Comparison of ENCODE assay signal across 1 fruit fly cellular context in genomic region chr2L:21221114-21221578, dm6.
TF ChIP-seq lines count a peak whose summit lies in the region.

TSS of gene CG8677 (plus strand) at chr2L:21221312.

TF ChIP-seq in whole organism, embryonic, 481 proteins besides CTCF, POLR2A, EP300 and RAD21 (continued from another document and continues in another):
- TF ChIP-seq CG43689 (GFP tag; IDR thresholded peaks at IDR 0.05; lab: Robert Waterston, UW) (no peak), Sry-δ (GFP tag; optimal IDR thresholded peaks at IDR 0.05; lab: Kevin White, UChicago) (peak; percentile 14), br (optimal IDR thresholded peaks at IDR 0.05; lab: Kevin White, UChicago) (no peak), CG32532 (GFP tag; IDR thresholded peaks at IDR 0.05; lab: Robert Waterston, UW) (peak; percentile 44; the same call in 1 of the 2 replicates), CG1832 (GFP tag; optimal IDR thresholded peaks at IDR 0.05; lab: Kevin White, UChicago) (no peak), Lhr (GFP tag; optimal IDR thresholded peaks at IDR 0.05; lab: Kevin White, UChicago) (peak; percentile 84), CG7357 (GFP tag; IDR thresholded peaks at IDR 0.05; lab: Robert Waterston, UW) (no peak), zen2 (GFP tag; IDR thresholded peaks at IDR 0.05; lab: Robert Waterston, UW; ENCODE audit: partially characterized antibody) (no peak), Dref (GFP tag; IDR thresholded peaks at IDR 0.05; lab: Robert Waterston, UW) (peak; percentile 32; the same call in 1 of the 2 replicates), croc (GFP tag; conservative IDR thresholded peaks at IDR 0.05; lab: Robert Waterston, UW) (no peak), CG2199 (GFP tag; IDR thresholded peaks at IDR 0.05; lab: Robert Waterston, UW) (peak; percentile 67; the same call in 1 of the 3 replicates), Dip2 (GFP tag; IDR thresholded peaks at IDR 0.05; lab: Robert Waterston, UW) (no peak), unpg (GFP tag; optimal IDR thresholded peaks at IDR 0.05; lab: Kevin White, UChicago) (no peak), Dfd (GFP tag; optimal IDR thresholded peaks at IDR 0.05; lab: Kevin White, UChicago) (no peak), CG7271 (tag; optimal IDR thresholded peaks at IDR 0.05; lab: Kevin White, UChicago) (no peak), otp (GFP tag; IDR thresholded peaks at IDR 0.05; lab: Robert Waterston, UW) (no peak), CG9932 (GFP tag; IDR thresholded peaks at IDR 0.05; lab: Robert Waterston, UW) (peak; percentile 49), HLH4C (GFP tag; IDR thresholded peaks at IDR 0.05; lab: Robert Waterston, UW; ENCODE audit: partially characterized antibody) (peak; percentile 42; the same call in 1 of the 3 replicates), Chrac-16 (GFP tag; optimal IDR thresholded peaks at IDR 0.05; lab: Kevin White, UChicago) (no peak), row (GFP tag; IDR thresholded peaks at IDR 0.05; lab: Robert Waterston, UW) (peak; percentile 75), Dek (tag; optimal IDR thresholded peaks at IDR 0.05; lab: Kevin White, UChicago) (no peak), h (optimal IDR thresholded peaks at IDR 0.05; lab: Kevin White, UChicago) (no peak), CG3838 (GFP tag; optimal IDR thresholded peaks at IDR 0.05; lab: Kevin White, UChicago) (no peak), CG6791 (GFP tag; IDR thresholded peaks at IDR 0.05; lab: Robert Waterston, UW; ENCODE audit: partially characterized antibody) (peak; percentile 51; the same call in 2 of the 3 replicates), CG31224 (GFP tag; IDR thresholded peaks at IDR 0.05; lab: Robert Waterston, UW) (no peak), Ets97D (GFP tag; optimal IDR thresholded peaks at IDR 0.05; lab: Kevin White, UChicago) (peak; percentile 44), Hmx (GFP tag; optimal IDR thresholded peaks at IDR 0.05; lab: Kevin White, UChicago) (no peak), CG13624 (GFP tag; optimal IDR thresholded peaks at IDR 0.05; lab: Kevin White, UChicago) (no peak), yki (optimal IDR thresholded peaks at IDR 0.05; lab: Kevin White, UChicago) (no peak), CG7786 (GFP tag; optimal IDR thresholded peaks at IDR 0.05; lab: Kevin White, UChicago) (no peak), hth (optimal IDR thresholded peaks at IDR 0.05; lab: Kevin White, UChicago) (no peak), jigr1 (GFP tag; IDR thresholded peaks at IDR 0.05; lab: Robert Waterston, UW) (no peak; the same call in 2 of the 3 replicates), CG13287 (GFP tag; IDR thresholded peaks at IDR 0.05; lab: Robert Waterston, UW; ENCODE audit: partially characterized antibody) (peak; percentile 30; the same call in 1 of the 2 replicates), CG12299 (tag; optimal IDR thresholded peaks at IDR 0.05; lab: Kevin White, UChicago) (peak; percentile 13), crp (GFP tag; optimal IDR thresholded peaks at IDR 0.05; lab: Kevin White, UChicago) (peak in 1 of 2 experiments; percentile 5), da (GFP tag; optimal IDR thresholded peaks at IDR 0.05; lab: Kevin White, UChicago) (no peak), slbo (GFP tag; IDR thresholded peaks at IDR 0.05; lab: Robert Waterston, UW) (peak; percentile 16; the same call in 1 of the 2 replicates), Ptx1 (GFP tag; IDR thresholded peaks at IDR 0.05; lab: Robert Waterston, UW) (0 out of 2 replicates have a peak, but pooled peaks have one; percentile 22), toy (GFP tag; IDR thresholded peaks at IDR 0.05; lab: Robert Waterston, UW) (no peak), hkb (optimal IDR thresholded peaks at IDR 0.05; lab: Kevin White, UChicago) (no peak), hkb (GFP tag; IDR thresholded peaks at IDR 0.05; lab: Robert Waterston, UW) (no peak), CG12942 (GFP tag; optimal IDR thresholded peaks at IDR 0.05; lab: Kevin White, UChicago) (no peak), Blimp-1 (GFP tag; optimal IDR thresholded peaks at IDR 0.05; lab: Kevin White, UChicago) (no peak), CG11247 (GFP tag; IDR thresholded peaks at IDR 0.05; lab: Robert Waterston, UW) (no peak), CG1602 (GFP tag; optimal IDR thresholded peaks at IDR 0.05; lab: Kevin White, UChicago) (no peak), repo (GFP tag; optimal IDR thresholded peaks at IDR 0.05; lab: Kevin White, UChicago) (no peak), Oli (tag; optimal IDR thresholded peaks at IDR 0.05; lab: Kevin White, UChicago) (no peak), pnt (GFP tag; optimal IDR thresholded peaks at IDR 0.05; lab: Kevin White, UChicago) (no peak), mld (GFP tag; IDR thresholded peaks at IDR 0.05; lab: Robert Waterston, UW; ENCODE audit: partially characterized antibody) (no peak), abd-A (tag; optimal IDR thresholded peaks at IDR 0.05; lab: Kevin White, UChicago) (no peak), CG12155 (GFP tag; optimal IDR thresholded peaks at IDR 0.05; lab: Kevin White, UChicago) (no peak), Stat92E (GFP tag; optimal IDR thresholded peaks at IDR 0.05; lab: Kevin White, UChicago) (peak in 1 of 3 experiments; percentile 34), CG34224 (GFP tag; IDR thresholded peaks at IDR 0.05; lab: Robert Waterston, UW; ENCODE audit: partially characterized antibody) (no peak), BEAF-32 (GFP tag; optimal IDR thresholded peaks at IDR 0.05; lab: Kevin White, UChicago) (peak; percentile 48), jumu (GFP tag; optimal IDR thresholded peaks at IDR 0.05; lab: Kevin White, UChicago) (no peak), slp2 (GFP tag; optimal IDR thresholded peaks at IDR 0.05; lab: Kevin White, UChicago) (no peak), sr (GFP tag; IDR thresholded peaks at IDR 0.05; lab: Robert Waterston, UW) (no peak), CG16813 (GFP tag; IDR thresholded peaks at IDR 0.05; lab: Robert Waterston, UW; ENCODE audit: partially characterized antibody) (0 out of 3 replicates have a peak, but pooled peaks have one; percentile 36), Dp (GFP tag; optimal IDR thresholded peaks at IDR 0.05; lab: Kevin White, UChicago) (peak; percentile 24), CG2120 (GFP tag; optimal IDR thresholded peaks at IDR 0.05; lab: Kevin White, UChicago) (no peak), sug (tag; optimal IDR thresholded peaks at IDR 0.05; lab: Kevin White, UChicago) (no peak), lola (GFP tag; optimal IDR thresholded peaks at IDR 0.05; lab: Kevin White, UChicago) (no peak), lmd (GFP tag; IDR thresholded peaks at IDR 0.05; lab: Robert Waterston, UW) (no peak), MBD-R2 (GFP tag; IDR thresholded peaks at IDR 0.05; lab: Robert Waterston, UW) (peak; percentile 65), CG11456 (GFP tag; IDR thresholded peaks at IDR 0.05; lab: Robert Waterston, UW) (no peak), cwo (GFP tag; optimal IDR thresholded peaks at IDR 0.05; lab: Kevin White, UChicago) (no peak), gcm2 (GFP tag; optimal IDR thresholded peaks at IDR 0.05; lab: Kevin White, UChicago) (no peak), Hr51 (GFP tag; optimal IDR thresholded peaks at IDR 0.05; lab: Kevin White, UChicago) (no peak), emc (GFP tag; optimal IDR thresholded peaks at IDR 0.05; lab: Kevin White, UChicago) (no peak), CG6854 (GFP tag; optimal IDR thresholded peaks at IDR 0.05; lab: Kevin White, UChicago) (no peak), stc (GFP tag; IDR thresholded peaks at IDR 0.05; lab: Robert Waterston, UW) (no peak), Eip74EF (GFP tag; optimal IDR thresholded peaks at IDR 0.05; lab: Kevin White, UChicago) (no peak), seq (GFP tag; IDR thresholded peaks at IDR 0.05; lab: Robert Waterston, UW) (no peak), phol (tag; optimal IDR thresholded peaks at IDR 0.05; lab: Kevin White, UChicago) (peak; percentile 90), dimm (GFP tag; IDR thresholded peaks at IDR 0.05; lab: Robert Waterston, UW) (no peak), disco-r (GFP tag; optimal IDR thresholded peaks at IDR 0.05; lab: Kevin White, UChicago) (no peak), Tbp (GFP tag; optimal IDR thresholded peaks at IDR 0.05; lab: Kevin White, UChicago) (no peak), prd (optimal IDR thresholded peaks at IDR 0.05; lab: Kevin White, UChicago) (no peak), prd (GFP tag; IDR thresholded peaks at IDR 0.05; lab: Robert Waterston, UW) (no peak), CG34422 (GFP tag; IDR thresholded peaks at IDR 0.05; lab: Robert Waterston, UW) (peak; percentile 65; the same call in 2 of the 3 replicates), ATbp (GFP tag; optimal IDR thresholded peaks at IDR 0.05; lab: Kevin White, UChicago) (no peak), E2f2 (GFP tag; IDR thresholded peaks at IDR 0.05; lab: Robert Waterston, UW) (no peak), tin (GFP tag; optimal IDR thresholded peaks at IDR 0.05; lab: Kevin White, UChicago) (no peak), Hr78 (GFP tag; optimal IDR thresholded peaks at IDR 0.05; lab: Kevin White, UChicago) (no peak), CG4730 (GFP tag; IDR thresholded peaks at IDR 0.05; lab: Robert Waterston, UW) (no peak), chm (GFP tag; IDR thresholded peaks at IDR 0.05; lab: Robert Waterston, UW) (0 out of 2 replicates have a peak, but pooled peaks have one; percentile 39), bigmax (GFP tag; optimal IDR thresholded peaks at IDR 0.05; lab: Kevin White, UChicago) (no peak), Fer2 (tag; optimal IDR thresholded peaks at IDR 0.05; lab: Kevin White, UChicago) (no peak), CG9727 (GFP tag; optimal IDR thresholded peaks at IDR 0.05; lab: Kevin White, UChicago) (no peak), nom (GFP tag; optimal IDR thresholded peaks at IDR 0.05; lab: Kevin White, UChicago) (no peak), Meics (GFP tag; optimal IDR thresholded peaks at IDR 0.05; lab: Kevin White, UChicago) (no peak), CG11696 (GFP tag; IDR thresholded peaks at IDR 0.05; lab: Robert Waterston, UW) (no peak), zf30C (GFP tag; optimal IDR thresholded peaks at IDR 0.05; lab: Kevin White, UChicago) (peak; percentile 18), CG10959 (GFP tag; IDR thresholded peaks at IDR 0.05; lab: Robert Waterston, UW) (no peak), CG6254 (GFP tag; optimal IDR thresholded peaks at IDR 0.05; lab: Kevin White, UChicago) (no peak), sens-2 (GFP tag; IDR thresholded peaks at IDR 0.05; lab: Robert Waterston, UW) (no peak), CG1603 (tag; optimal IDR thresholded peaks at IDR 0.05; lab: Kevin White, UChicago) (peak; percentile 78), insv (GFP tag; optimal IDR thresholded peaks at IDR 0.05; lab: Kevin White, UChicago) (no peak), ap (GFP tag; IDR thresholded peaks at IDR 0.05; lab: Robert Waterston, UW) (no peak), Opbp (GFP tag; IDR thresholded peaks at IDR 0.05; lab: Robert Waterston, UW; ENCODE audit: partially characterized antibody) (0 out of 3 replicates have a peak, but pooled peaks have one; percentile 40), onecut (GFP tag; IDR thresholded peaks at IDR 0.05; lab: Robert Waterston, UW) (no peak), CHES-1-like (GFP tag; optimal IDR thresholded peaks at IDR 0.05; lab: Kevin White, UChicago) (peak; percentile 28), btn (GFP tag; optimal IDR thresholded peaks at IDR 0.05; lab: Kevin White, UChicago) (no peak), Max (GFP tag; optimal IDR thresholded peaks at IDR 0.05; lab: Kevin White, UChicago) (no peak), CG14710 (tag; optimal IDR thresholded peaks at IDR 0.05; lab: Kevin White, UChicago) (peak; percentile 47), Lim3 (GFP tag; IDR thresholded peaks at IDR 0.05; lab: Robert Waterston, UW) (no peak), nmo (GFP tag; optimal IDR thresholded peaks at IDR 0.05; lab: Kevin White, UChicago) (peak; percentile 19), CG1233 (GFP tag; optimal IDR thresholded peaks at IDR 0.05; lab: Kevin White, UChicago) (no peak), Antp (GFP tag; optimal IDR thresholded peaks at IDR 0.05; lab: Kevin White, UChicago) (no peak), CG12659 (GFP tag; optimal IDR thresholded peaks at IDR 0.05; lab: Kevin White, UChicago) (peak; percentile 71), CG4617 (GFP tag; optimal IDR thresholded peaks at IDR 0.05; lab: Kevin White, UChicago; ENCODE audit: borderline replicate concordance) (peak; percentile 62), CG32772 (GFP tag; IDR thresholded peaks at IDR 0.05; lab: Robert Waterston, UW) (no peak), tna (GFP tag; IDR thresholded peaks at IDR 0.05; lab: Robert Waterston, UW; ENCODE audit: partially characterized antibody) (0 out of 2 replicates have a peak, but pooled peaks have one; percentile 19), HmgZ (tag; optimal IDR thresholded peaks at IDR 0.05; lab: Kevin White, UChicago) (peak; percentile 57), lov (optimal IDR thresholded peaks at IDR 0.05; lab: Kevin White, UChicago) (no peak), lov (GFP tag; IDR thresholded peaks at IDR 0.05; lab: Robert Waterston, UW) (no peak), CG9797 (GFP tag; optimal IDR thresholded peaks at IDR 0.05; lab: Kevin White, UChicago) (peak; percentile 84), pho (GFP tag; optimal IDR thresholded peaks at IDR 0.05; lab: Kevin White, UChicago) (no peak), Hr39 (optimal IDR thresholded peaks at IDR 0.05; lab: Kevin White, UChicago) (no peak), CG15479 (GFP tag; optimal IDR thresholded peaks at IDR 0.05; lab: Kevin White, UChicago) (no peak), sima (GFP tag; optimal IDR thresholded peaks at IDR 0.05; lab: Kevin White, UChicago) (no peak), dpn (GFP tag; optimal IDR thresholded peaks at IDR 0.05; lab: Kevin White, UChicago) (peak in 1 of 2 experiments; percentile 1), CG14014 (GFP tag; IDR thresholded peaks at IDR 0.05; lab: Robert Waterston, UW) (0 out of 2 replicates have a peak, but pooled peaks have one; percentile 20), MESR4 (GFP tag; optimal IDR thresholded peaks at IDR 0.05; lab: Kevin White, UChicago) (peak; percentile 93), CG33557 (GFP tag; optimal IDR thresholded peaks at IDR 0.05; lab: Kevin White, UChicago) (no peak), Rfx (GFP tag; IDR thresholded peaks at IDR 0.05; lab: Robert Waterston, UW) (peak; percentile 63), trem (tag; optimal IDR thresholded peaks at IDR 0.05; lab: Kevin White, UChicago) (peak; percentile 99), rib (GFP tag; IDR thresholded peaks at IDR 0.05; lab: Robert Waterston, UW) (no peak), Med (GFP tag; lab: Kevin White, UChicago) (peak; percentile 64), Abd-B (GFP tag; optimal IDR thresholded peaks at IDR 0.05; lab: Kevin White, UChicago) (no peak), CG12104 (GFP tag; optimal IDR thresholded peaks at IDR 0.05; lab: Kevin White, UChicago) (no peak), fu2 (GFP tag; optimal IDR thresholded peaks at IDR 0.05; lab: Kevin White, UChicago) (no peak), ssp (GFP tag; IDR thresholded peaks at IDR 0.05; lab: Robert Waterston, UW) (no peak), knrl (GFP tag; IDR thresholded peaks at IDR 0.05; lab: Robert Waterston, UW; ENCODE audit: partially characterized antibody) (peak; percentile 17; the same call in 1 of the 3 replicates)
